Fruit fly (Drosophila melanogaster): Measurements from ENCODE around the gene CG4592.
A peak's percentile ranks its signal among the peaks of the same experiment; 100 is the strongest.

Gene CG4592

dm6 chr2L:9956993-9957652 lies 35.7 kb downstream of the CG4592 start, which contains the start of the genes CG4658 and CG5846 (continued):
- TF ChIP-seq grn (GFP tag; optimal IDR thresholded peaks at IDR 0.05), result no peak
- TF ChIP-seq CG3065 (GFP tag; optimal IDR thresholded peaks at IDR 0.05), result peak; percentile 89
- peak; percentile 90 for TF ChIP-seq CG14050 (GFP tag; IDR thresholded peaks at IDR 0.05)
- peak; percentile 97 for TF ChIP-seq Xbp1 (GFP tag; optimal IDR thresholded peaks at IDR 0.05)
- peak; percentile 75 for TF ChIP-seq CG12744 (GFP tag; optimal IDR thresholded peaks at IDR 0.05)
- no peak for TF ChIP-seq fru (optimal IDR thresholded peaks at IDR 0.05)
- TF ChIP-seq CG10979 (tag; optimal IDR thresholded peaks at IDR 0.05), result peak; percentile 96
- TF ChIP-seq CG10209 (GFP tag; optimal IDR thresholded peaks at IDR 0.05), result peak; percentile 94
- no peak for TF ChIP-seq pb (GFP tag; optimal IDR thresholded peaks at IDR 0.05)
- TF ChIP-seq cad (GFP tag; optimal IDR thresholded peaks at IDR 0.05), result no peak
- TF ChIP-seq NK7.1 (GFP tag; optimal IDR thresholded peaks at IDR 0.05), result peak; percentile 39
- TF ChIP-seq CG11723 (GFP tag; optimal IDR thresholded peaks at IDR 0.05), result peak; percentile 80
- TF ChIP-seq CG6765 (GFP tag; optimal IDR thresholded peaks at IDR 0.05), result peak; percentile 63
- TF ChIP-seq sug (tag; optimal IDR thresholded peaks at IDR 0.05), result peak; percentile 85
- TF ChIP-seq psq (GFP tag; optimal IDR thresholded peaks at IDR 0.05), result peak; percentile 81
- TF ChIP-seq Ravus (GFP tag; IDR thresholded peaks at IDR 0.05), result peak; percentile 85
- TF ChIP-seq vfl (GFP tag; optimal IDR thresholded peaks at IDR 0.05), result peak; percentile 59
- peak; percentile 63; the same call in 2 of the 3 replicates for TF ChIP-seq CG6175 (GFP tag; IDR thresholded peaks at IDR 0.05)
- TF ChIP-seq Dref (GFP tag; IDR thresholded peaks at IDR 0.05), result no peak
- no peak for TF ChIP-seq CG16779 (GFP tag; IDR thresholded peaks at IDR 0.05)
- peak; percentile 95 for TF ChIP-seq peb (GFP tag; IDR thresholded peaks at IDR 0.05)
- TF ChIP-seq shn (GFP tag; optimal IDR thresholded peaks at IDR 0.05), result peak; percentile 79
- TF ChIP-seq CrebB (tag; optimal IDR thresholded peaks at IDR 0.05), result peak; percentile 76
- TF ChIP-seq tll (GFP tag; optimal IDR thresholded peaks at IDR 0.05), result peak in 1 of 2 experiments; percentile 54
- TF ChIP-seq dmrt99B (tag; optimal IDR thresholded peaks at IDR 0.05), result peak; percentile 94
- no peak for TF ChIP-seq sc (optimal IDR thresholded peaks at IDR 0.05)
- peak; percentile 82 for TF ChIP-seq sc (GFP tag; optimal IDR thresholded peaks at IDR 0.05)
- TF ChIP-seq sens-2 (GFP tag; IDR thresholded peaks at IDR 0.05), result peak; percentile 75
- TF ChIP-seq CG2889 (GFP tag; IDR thresholded peaks at IDR 0.05), result peak; percentile 89
- peak; percentile 88 for TF ChIP-seq caup (GFP tag; optimal IDR thresholded peaks at IDR 0.05; ENCODE audit: severe bottlenecking)
- peak; percentile 97 for TF ChIP-seq CG6689 (GFP tag; IDR thresholded peaks at IDR 0.05)
- no peak for TF ChIP-seq CG5180 (GFP tag; optimal IDR thresholded peaks at IDR 0.05)
- TF ChIP-seq CoRest (tag; optimal IDR thresholded peaks at IDR 0.05), result peak; percentile 96
- peak; percentile 94 for TF ChIP-seq HmgZ (tag; optimal IDR thresholded peaks at IDR 0.05)
- peak in 1 of 3 experiments; percentile 88 for TF ChIP-seq Stat92E (GFP tag; optimal IDR thresholded peaks at IDR 0.05)
- peak; percentile 92 for TF ChIP-seq ci (GFP tag; IDR thresholded peaks at IDR 0.05)
- peak; percentile 84 for TF ChIP-seq NC2β (GFP tag; optimal IDR thresholded peaks at IDR 0.05)
- peak; percentile 94 for TF ChIP-seq Six4 (GFP tag; optimal IDR thresholded peaks at IDR 0.05)
- TF ChIP-seq CG42726 (GFP tag; IDR thresholded peaks at IDR 0.05; ENCODE audit: partially characterized antibody), result no peak
- TF ChIP-seq gfzf (GFP tag; optimal IDR thresholded peaks at IDR 0.05), result peak; percentile 81
- TF ChIP-seq CG8944 (GFP tag; optimal IDR thresholded peaks at IDR 0.05), result peak; percentile 80
- TF ChIP-seq Dp (GFP tag; optimal IDR thresholded peaks at IDR 0.05), result peak; percentile 14
- no peak for TF ChIP-seq yki (optimal IDR thresholded peaks at IDR 0.05)
- no peak for TF ChIP-seq CG6791 (GFP tag; IDR thresholded peaks at IDR 0.05; ENCODE audit: partially characterized antibody)
- TF ChIP-seq Rfx (GFP tag; IDR thresholded peaks at IDR 0.05), result peak; percentile 90
- no peak for TF ChIP-seq mld (GFP tag; IDR thresholded peaks at IDR 0.05; ENCODE audit: partially characterized antibody)
- peak; percentile 89 for TF ChIP-seq CG15696 (tag; optimal IDR thresholded peaks at IDR 0.05)
- TF ChIP-seq Side (GFP tag; optimal IDR thresholded peaks at IDR 0.05), result peak; percentile 54
- TF ChIP-seq Oli (tag; optimal IDR thresholded peaks at IDR 0.05), result peak; percentile 94
- TF ChIP-seq Ssrp (tag; optimal IDR thresholded peaks at IDR 0.05), result peak; percentile 95
